Worm (Caenorhabditis elegans): ENCODE results near the gene gpa-2.

DNA sequence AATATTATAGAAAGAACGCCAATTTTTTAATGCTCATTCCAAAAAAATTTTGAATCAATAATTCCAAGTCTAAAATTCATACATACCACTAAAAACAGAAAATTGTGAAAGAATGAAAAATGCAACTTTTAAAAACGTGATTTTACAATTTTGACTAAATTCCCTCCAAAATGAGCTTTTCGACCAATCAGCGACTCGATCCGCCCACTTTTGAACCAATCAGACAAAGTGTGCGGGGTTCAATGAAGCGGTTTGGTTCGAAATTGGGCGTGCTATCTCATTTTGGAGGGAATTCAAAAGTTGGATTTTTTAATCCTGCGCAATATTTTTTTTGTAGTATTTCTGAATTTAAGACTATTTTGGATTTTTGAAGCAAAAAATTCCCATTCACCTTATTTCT lies 46.5 kb downstream of the gpa-2 start:
- TF ChIP-seq ama-1 (optimal IDR thresholded peaks at IDR 0.05) = no peak
- no peak for TF ChIP-seq F13C5.2 (tag; optimal IDR thresholded peaks at IDR 0.05)
- TF ChIP-seq ets-7 (tag; optimal IDR thresholded peaks at IDR 0.05) = no peak
- no peak for TF ChIP-seq scrt-1 (GFP tag; IDR thresholded peaks at IDR 0.05)
- no peak for TF ChIP-seq B0310.2 (tag; optimal IDR thresholded peaks at IDR 0.05)
- no peak for TF ChIP-seq hmg-4 (GFP tag; optimal IDR thresholded peaks at IDR 0.05)
- no peak for TF ChIP-seq pes-1 (GFP tag; IDR thresholded peaks at IDR 0.05)
- TF ChIP-seq tbx-37 (GFP tag; conservative IDR thresholded peaks at IDR 0.05) = no peak
- TF ChIP-seq flt-1 (GFP tag; IDR thresholded peaks at IDR 0.05) = no peak
- TF ChIP-seq aly-1 (tag; optimal IDR thresholded peaks at IDR 0.05) = no peak

All from whole organism, early embryonic.